Worm (Caenorhabditis elegans): Measurements from ENCODE around the gene rpl-26.
A peak's percentile ranks its signal among the peaks of the same experiment; 100 is the strongest.

The rpl-26 gene

DNA sequence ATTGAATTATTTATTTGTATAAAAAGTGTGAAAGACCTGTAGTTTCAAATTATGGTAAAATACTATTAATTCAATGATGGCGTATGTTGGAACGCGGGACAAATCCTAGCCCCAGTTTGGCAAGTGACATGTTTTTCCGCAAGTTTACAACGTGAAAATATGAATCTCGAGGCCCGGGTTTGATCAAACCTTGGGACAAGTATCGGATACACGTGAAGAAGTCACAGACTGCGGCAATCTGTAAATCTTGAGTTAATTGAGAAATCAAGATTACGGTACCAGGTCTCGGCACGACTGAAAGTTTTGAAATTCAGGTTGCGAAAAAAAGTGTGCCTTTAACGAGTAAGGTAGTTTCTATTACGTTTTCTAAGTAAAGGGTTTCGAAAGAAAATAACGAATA lies 19.6 kb upstream of the rpl-26 start:
- no peak for TF ChIP-seq nhr-11 (tag; optimal IDR thresholded peaks at IDR 0.05)
- no peak for TF ChIP-seq elt-2 (tag; optimal IDR thresholded peaks at IDR 0.05)
- no peak for TF ChIP-seq hmg-11 (tag; optimal IDR thresholded peaks at IDR 0.05)
- no peak for TF ChIP-seq egl-27 (tag; optimal IDR thresholded peaks at IDR 0.05)
- TF ChIP-seq nhr-237 (tag; optimal IDR thresholded peaks at IDR 0.05): no peak
- no peak for TF ChIP-seq unc-62 (GFP tag; optimal IDR thresholded peaks at IDR 0.05)
- no peak for TF ChIP-seq ztf-4 (tag; optimal IDR thresholded peaks at IDR 0.05)
- no peak for TF ChIP-seq daf-12 (tag; optimal IDR thresholded peaks at IDR 0.05)
- TF ChIP-seq aly-2 (tag; optimal IDR thresholded peaks at IDR 0.05): no peak
- no peak for TF ChIP-seq nhr-67 (tag; optimal IDR thresholded peaks at IDR 0.05)
- TF ChIP-seq nhr-76 (tag; optimal IDR thresholded peaks at IDR 0.05): no peak
- no peak for TF ChIP-seq nhr-23 (tag; optimal IDR thresholded peaks at IDR 0.05)
- no peak for TF ChIP-seq zag-1 (tag; optimal IDR thresholded peaks at IDR 0.05)
- TF ChIP-seq elt-3 (tag; optimal IDR thresholded peaks at IDR 0.05): no peak
- no peak for TF ChIP-seq ceh-16 (tag; optimal IDR thresholded peaks at IDR 0.05)
- TF ChIP-seq nhr-28 (tag; optimal IDR thresholded peaks at IDR 0.05): no peak
- TF ChIP-seq egl-5 (tag; optimal IDR thresholded peaks at IDR 0.05): no peak
- TF ChIP-seq nhr-77 (tag; optimal IDR thresholded peaks at IDR 0.05): no peak
- no peak for TF ChIP-seq ceh-28 (tag; optimal IDR thresholded peaks at IDR 0.05)
- no peak for TF ChIP-seq ama-1 (optimal IDR thresholded peaks at IDR 0.05)

DNA sequence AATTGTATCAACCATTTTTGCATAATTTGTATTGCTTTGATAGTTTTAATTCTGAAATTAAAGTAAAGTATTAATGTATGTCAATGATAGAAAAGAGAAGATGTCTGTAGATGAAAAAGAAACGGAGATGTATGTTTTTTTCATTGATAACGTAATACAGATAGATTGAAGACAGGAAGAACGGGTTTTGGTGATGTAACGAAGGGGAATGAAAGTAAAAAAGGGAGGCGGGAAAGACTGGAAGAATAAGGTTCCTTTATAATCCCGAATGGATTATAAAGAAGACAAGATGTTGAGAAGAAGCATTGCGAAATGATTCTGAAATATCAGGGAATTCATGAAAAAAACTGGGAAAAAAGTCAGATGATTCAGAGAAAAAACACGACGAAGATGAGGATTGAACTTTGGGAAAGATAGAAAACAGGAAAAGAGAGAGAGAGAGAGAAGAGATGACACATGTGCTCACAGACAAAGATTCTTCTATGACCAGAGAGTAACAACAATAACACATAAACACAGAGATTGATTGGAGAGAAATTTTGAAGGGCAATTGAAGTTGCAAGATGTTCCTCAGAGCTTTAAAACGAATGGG lies 17.5 kb upstream of the rpl-26 start, which contains the start of gene F54C9.11:
Gene F54C9.11 (minus strand): TSS at position 51 of the 592 bp plus-strand sequence.
- TF ChIP-seq nhr-67 (tag; optimal IDR thresholded peaks at IDR 0.05): no peak
- TF ChIP-seq nfya-1 (tag; optimal IDR thresholded peaks at IDR 0.05; ENCODE audit: insufficient read depth): peak; percentile 47
- no peak for TF ChIP-seq nhr-11 (tag; optimal IDR thresholded peaks at IDR 0.05)
- TF ChIP-seq egl-5 (tag; optimal IDR thresholded peaks at IDR 0.05): peak; percentile 42
- TF ChIP-seq ama-1 (optimal IDR thresholded peaks at IDR 0.05): no peak

DNA sequence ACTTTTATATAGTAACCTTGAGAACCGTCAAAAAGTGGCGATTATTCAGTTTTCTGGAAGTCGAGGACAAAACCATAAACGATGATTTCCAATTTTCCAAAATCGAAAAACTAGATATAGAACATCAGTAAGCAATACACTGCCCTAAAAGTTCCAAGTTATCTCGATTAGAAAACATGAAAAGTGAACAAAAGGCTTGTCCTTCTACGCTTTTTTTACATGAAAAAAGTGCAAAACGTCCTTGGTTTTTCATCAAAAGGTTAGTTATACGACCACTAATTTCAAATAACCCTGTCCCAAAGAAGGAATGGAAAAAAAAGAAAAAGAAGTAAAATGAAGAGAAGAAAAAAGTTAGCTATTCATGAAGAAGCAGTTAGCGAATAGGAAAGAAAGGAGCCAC lies 16.7 kb upstream of the rpl-26 start:
- no peak for TF ChIP-seq jun-1 (tag; optimal IDR thresholded peaks at IDR 0.05)
- no peak for TF ChIP-seq R02D3.7 (tag; optimal IDR thresholded peaks at IDR 0.05)
- TF ChIP-seq lsy-12 (tag; optimal IDR thresholded peaks at IDR 0.05): no peak
- TF ChIP-seq nhr-25 (tag; optimal IDR thresholded peaks at IDR 0.05): peak; percentile 56
- no peak for TF ChIP-seq mml-1 (tag; optimal IDR thresholded peaks at IDR 0.05)
- no peak for TF ChIP-seq unc-39 (tag; optimal IDR thresholded peaks at IDR 0.05)
- TF ChIP-seq ceh-28 (tag; optimal IDR thresholded peaks at IDR 0.05): no peak
- TF ChIP-seq unc-62 (GFP tag; optimal IDR thresholded peaks at IDR 0.05): no peak

DNA sequence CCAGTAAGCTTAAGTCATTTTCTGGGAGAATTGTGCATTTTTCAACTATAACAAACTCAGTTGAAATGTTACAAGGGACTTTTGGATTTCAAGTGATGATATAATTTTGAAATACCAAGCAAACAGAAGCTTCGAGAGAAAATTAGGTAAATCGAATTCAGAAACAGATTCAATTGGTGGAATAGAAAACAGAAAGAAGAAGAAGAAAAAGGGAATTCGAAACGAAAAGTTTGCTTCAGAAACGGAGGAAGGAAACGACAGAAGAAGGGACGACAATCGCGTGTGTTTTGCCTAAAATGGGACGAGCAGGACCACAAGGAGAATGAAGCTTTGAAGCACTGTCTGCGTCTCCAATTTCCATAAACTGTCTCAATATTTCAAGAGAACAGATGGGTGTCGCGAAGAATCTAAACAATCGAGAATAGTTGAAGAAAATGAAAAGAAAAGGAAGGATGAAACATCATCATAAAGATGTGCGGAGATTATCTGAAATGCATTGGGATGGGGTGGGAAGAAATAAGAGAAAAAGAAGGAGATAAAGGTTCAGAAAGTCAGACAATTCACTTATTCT lies 14.8 kb upstream of the rpl-26 start:
- TF ChIP-seq fkh-2 (tag; optimal IDR thresholded peaks at IDR 0.05) (no peak), nfya-1 (tag; optimal IDR thresholded peaks at IDR 0.05; ENCODE audit: insufficient read depth) (peak; percentile 14), elt-1 (tag; optimal IDR thresholded peaks at IDR 0.05) (peak; percentile 64), mml-1 (tag; optimal IDR thresholded peaks at IDR 0.05) (no peak), egl-5 (tag; optimal IDR thresholded peaks at IDR 0.05) (no peak), pqm-1 (tag; optimal IDR thresholded peaks at IDR 0.05) (no peak), unc-39 (tag; optimal IDR thresholded peaks at IDR 0.05) (no peak), nhr-237 (tag; optimal IDR thresholded peaks at IDR 0.05) (no peak), lin-39 (tag; optimal IDR thresholded peaks at IDR 0.05) (peak; percentile 18), ceh-9 (tag; optimal IDR thresholded peaks at IDR 0.05) (no peak)

DNA sequence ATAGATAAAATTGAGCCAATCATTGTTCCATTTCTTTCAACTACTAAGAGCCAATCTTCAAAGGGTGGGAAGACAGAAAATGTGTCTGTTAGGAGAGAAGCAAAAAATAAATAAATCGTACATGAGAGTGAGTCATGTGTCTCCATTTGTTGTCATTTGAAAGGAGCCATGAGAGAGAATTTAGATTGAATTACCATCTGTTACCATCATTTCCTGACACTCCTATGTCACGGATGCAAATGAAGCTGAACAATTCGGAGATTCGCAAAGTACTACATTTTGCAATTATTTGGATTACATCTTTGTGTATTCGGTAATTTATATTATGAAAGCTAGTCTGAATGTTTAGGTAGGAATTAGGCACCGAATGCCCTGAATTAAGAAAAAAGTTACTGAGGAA lies 14.1 kb upstream of the rpl-26 start:
- TF ChIP-seq elt-3 (tag; optimal IDR thresholded peaks at IDR 0.05): no peak
- TF ChIP-seq egl-5 (tag; optimal IDR thresholded peaks at IDR 0.05): no peak

DNA sequence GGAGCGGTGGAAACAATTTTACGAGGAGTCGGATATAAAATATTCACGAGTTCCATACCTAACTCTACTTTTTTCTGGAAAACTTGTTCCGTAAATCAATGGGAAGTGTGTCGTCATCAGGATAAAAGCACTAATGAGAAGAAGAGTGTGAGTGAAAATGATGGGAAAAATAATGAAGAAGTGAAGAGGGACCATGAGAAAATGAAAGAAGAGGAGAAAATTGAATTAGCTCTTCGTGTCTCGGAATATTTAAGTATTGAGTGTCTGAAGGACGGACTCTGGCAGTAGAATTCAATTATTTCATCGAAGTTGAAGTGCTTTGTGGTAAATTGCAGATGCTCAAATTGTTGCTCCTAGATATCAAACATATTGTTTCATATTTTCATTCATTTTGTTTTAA lies 13.4 kb upstream of the rpl-26 start:
- TF ChIP-seq snpc-4 (tag; optimal IDR thresholded peaks at IDR 0.05) (no peak), aly-2 (tag; optimal IDR thresholded peaks at IDR 0.05) (no peak), nfya-1 (tag; optimal IDR thresholded peaks at IDR 0.05; ENCODE audit: insufficient read depth) (peak; percentile 30), R02D3.7 (tag; optimal IDR thresholded peaks at IDR 0.05) (no peak), unc-39 (tag; optimal IDR thresholded peaks at IDR 0.05) (no peak), fkh-10 (GFP tag; optimal IDR thresholded peaks at IDR 0.05) (peak; percentile 47), lin-15B (tag; optimal IDR thresholded peaks at IDR 0.05) (no peak), elt-1 (tag; optimal IDR thresholded peaks at IDR 0.05) (no peak), daf-12 (tag; optimal IDR thresholded peaks at IDR 0.05) (no peak), fkh-2 (tag; optimal IDR thresholded peaks at IDR 0.05) (no peak), nhr-25 (tag; optimal IDR thresholded peaks at IDR 0.05) (no peak)
